Worm (Caenorhabditis elegans) whole organism, L3 larva: Measurements from ENCODE around the gene dgtr-1.

Experiments used
- ZK546.5 ChIP-seq: sonication (generic microtip); optimal IDR thresholded peaks from 2 replicates; lab custom pipeline; 2017; ENCODE audit warnings: missing biosample characterization, missing genetic modification characterization
- elt-3 ChIP-seq, 3 experiments: fragments of 150-350 bp in 1 of 3; sonication (generic microtip) in 2 of 3; optimal IDR thresholded peaks; 2 replicates in 2 of 3; 4 replicates in 1 of 3; lab custom pipeline; 2014 to 2017; ENCODE audit warnings: missing biosample characterization in 3 of 3, missing genetic modification characterization in 3 of 3
- lin-39 ChIP-seq: fragments of 150-350 bp; optimal IDR thresholded peaks from 2 replicates; lab custom pipeline; 2018; ENCODE audit warnings: missing biosample characterization, missing genetic modification reagents, missing genetic modification characterization
- nhr-11 ChIP-seq: fragments of 150-350 bp; optimal IDR thresholded peaks from 2 replicates; lab custom pipeline; 2014; ENCODE audit warnings: missing biosample characterization, missing genetic modification characterization
- nhr-28 ChIP-seq: fragments of 150-350 bp; optimal IDR thresholded peaks from 2 replicates; lab custom pipeline; 2014; ENCODE audit warnings: missing biosample characterization, missing genetic modification characterization
- unc-62 ChIP-seq: fragments of 150-350 bp; sonication (generic microtip); optimal IDR thresholded peaks from 4 replicates; lab custom pipeline; 2014; ENCODE audit warnings: missing biosample characterization, missing genetic modification reagents, missing genetic modification characterization

DNA sequence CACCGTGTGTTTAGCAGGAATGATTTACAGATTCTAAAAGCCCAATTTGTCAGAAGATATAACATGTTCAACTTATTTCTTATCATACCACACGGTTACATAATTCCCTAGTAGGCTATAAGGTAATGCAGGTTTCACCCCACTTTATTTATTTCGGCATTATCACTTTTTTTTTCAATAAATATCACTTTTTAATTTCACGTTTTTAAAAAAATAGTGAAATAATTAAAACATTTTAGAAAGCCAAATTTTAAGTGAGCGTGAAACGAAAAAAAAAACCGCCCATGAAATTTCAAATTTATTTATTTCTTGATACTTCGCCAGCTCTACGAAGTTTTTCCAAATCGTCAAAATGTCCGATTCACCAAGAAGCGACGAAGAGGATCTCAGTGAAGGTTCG is 48.6 kb upstream of the dgtr-1 start, which contains the start of gene fbxa-196:
- TF ChIP-seq nhr-11 (tag; lab: Kevin White, UChicago) = no peak
- TF ChIP-seq elt-3 (tag; optimal IDR thresholded peaks at IDR 0.05; lab: Kevin White, UChicago) = no peak
- no peak for TF ChIP-seq ZK546.5
- no peak for TF ChIP-seq nhr-28 (tag; lab: Kevin White, UChicago)
- no peak for TF ChIP-seq unc-62 (GFP tag; lab: Kevin White, UChicago)
- TF ChIP-seq lin-39 = no peak
